Worm (Caenorhabditis elegans) whole organism, L1 larva: ENCODE results near the gene F56D6.12.

Experiments
- aha-1 ChIP-seq: fragments of 150-350 bp; optimal IDR thresholded peaks from 2 replicates; lab custom pipeline; 2014; ENCODE audit warnings: missing biosample characterization, missing genetic modification characterization
- alr-1 ChIP-seq: fragments of 200-800 bp; sonication (Bioruptor generic); optimal IDR thresholded peaks from 2 replicates; lab custom pipeline; 2018; ENCODE audit warnings: borderline replicate concordance, mild to moderate bottlenecking, missing genetic modification characterization, missing compliant biosample characterization
- blmp-1 ChIP-seq: fragments of 150-350 bp; optimal IDR thresholded peaks from 2 replicates; lab custom pipeline; 2014; ENCODE audit warnings: missing biosample characterization, missing genetic modification characterization
- ceh-63 ChIP-seq: fragments of 200-800 bp; sonication (Bioruptor generic); optimal IDR thresholded peaks from 2 replicates; lab custom pipeline; 2018; ENCODE audit warnings: mild to moderate bottlenecking, missing genetic modification characterization, missing compliant biosample characterization
- ceh-82 ChIP-seq, 3 experiments: fragments of 150-350 bp in 1 of 3; sonication (generic microtip) in 2 of 3; optimal IDR thresholded peaks; 2 replicates each; lab custom pipeline; 2014 to 2017; ENCODE audit warnings: missing biosample characterization in 3 of 3, missing genetic modification characterization in 3 of 3
- ceh-88 ChIP-seq: fragments of 200-800 bp; sonication (Bioruptor generic); IDR thresholded peaks from 2 replicates; pipeline ENCODE4 v1.3.6; 2022; ENCODE audit warnings: missing genetic modification characterization, missing compliant biosample characterization
- efl-1 ChIP-seq, 4 experiments: fragments of 150-350 bp; optimal IDR thresholded peaks in 3 of 4; peaks in 1 of 4; 1 replicate in 1 of 4; 2 replicates in 3 of 4; lab custom pipeline; 2014; ENCODE audit warnings: missing biosample characterization in 2 of 4, missing genetic modification characterization in 2 of 4, missing genetic modification reagents in 2 of 4
- egl-27 ChIP-seq, 2 experiments: fragments of 150-350 bp in 1 of 2; sonication (generic microtip); optimal IDR thresholded peaks; 3 replicates each; lab custom pipeline; 2017 to 2018; ENCODE audit warnings: missing biosample characterization in 2 of 2, missing genetic modification characterization in 2 of 2, missing genetic modification reagents in 2 of 2
- elt-3 ChIP-seq, 6 experiments: fragments of 150-350 bp in 1 of 6; sonication (generic microtip); optimal IDR thresholded peaks; 2 replicates each; lab custom pipeline; 2017 to 2018; ENCODE audit warnings: missing biosample characterization in 6 of 6, missing genetic modification characterization in 6 of 6, inconsistent platforms in 1 of 6
- fkh-4 ChIP-seq: sonication (generic microtip); optimal IDR thresholded peaks from 2 replicates; lab custom pipeline; 2016; ENCODE audit warnings: missing compliant biosample characterization, missing genetic modification characterization, borderline replicate concordance
- fkh-8 ChIP-seq: sonication (generic microtip); optimal IDR thresholded peaks from 2 replicates; lab custom pipeline; 2016; ENCODE audit warnings: mild to moderate bottlenecking, missing genetic modification characterization, missing compliant biosample characterization
- fos-1 ChIP-seq: fragments of 150-350 bp; optimal IDR thresholded peaks from 2 replicates; lab custom pipeline; 2014; ENCODE audit warnings: missing biosample characterization, missing genetic modification characterization
- hlh-17 ChIP-seq: fragments of 200-800 bp; sonication (Bioruptor generic); optimal IDR thresholded peaks from 2 replicates; lab custom pipeline; 2018; ENCODE audit warnings: missing genetic modification characterization, mild to moderate bottlenecking, missing compliant biosample characterization, moderate library complexity, borderline replicate concordance
- hpl-2 ChIP-seq: fragments of 150-350 bp; optimal IDR thresholded peaks from 2 replicates; lab custom pipeline; 2014; ENCODE audit warnings: missing biosample characterization, missing genetic modification reagents, missing genetic modification characterization
- jun-1 ChIP-seq: fragments of 150-350 bp; optimal IDR thresholded peaks from 2 replicates; lab custom pipeline; 2014; ENCODE audit warnings: missing biosample characterization, missing genetic modification reagents, missing genetic modification characterization
- lin-13 ChIP-seq: fragments of 150-350 bp; optimal IDR thresholded peaks from 2 replicates; lab custom pipeline; 2014; ENCODE audit warnings: missing biosample characterization, missing genetic modification reagents, missing genetic modification characterization
- lin-39 ChIP-seq: fragments of 150-350 bp; optimal IDR thresholded peaks from 2 replicates; lab custom pipeline; 2014; ENCODE audit warnings: missing biosample characterization, missing genetic modification reagents, missing genetic modification characterization
- lir-3 ChIP-seq: sonication (generic microtip); optimal IDR thresholded peaks from 2 replicates; lab custom pipeline; 2016; ENCODE audit warnings: mild to moderate bottlenecking, missing genetic modification characterization, moderate library complexity, missing compliant biosample characterization; ENCODE audit not compliant: poor library complexity
- nhr-12 ChIP-seq: sonication (generic microtip); optimal IDR thresholded peaks from 2 replicates; lab custom pipeline; 2017; ENCODE audit warnings: missing biosample characterization, missing genetic modification characterization
- nhr-71 ChIP-seq: sonication (generic microtip); optimal IDR thresholded peaks from 2 replicates; lab custom pipeline; 2016; ENCODE audit warnings: mild to moderate bottlenecking, missing genetic modification characterization, moderate library complexity, missing compliant biosample characterization
- nhr-84 ChIP-seq: sonication (generic microtip); optimal IDR thresholded peaks from 2 replicates; lab custom pipeline; 2017; ENCODE audit warnings: missing biosample characterization, missing genetic modification characterization
- nhr-85 ChIP-seq: sonication (generic microtip); peaks from one replicate; lab custom pipeline; 2016; ENCODE audit warnings: missing genetic modification characterization, inconsistent platforms, missing compliant biosample characterization
- pqm-1 ChIP-seq: sonication (generic microtip); optimal IDR thresholded peaks from 3 replicates; lab custom pipeline; 2017; ENCODE audit warnings: missing biosample characterization, missing genetic modification characterization
- skn-1 ChIP-seq: fragments of 150-350 bp; optimal IDR thresholded peaks from 2 replicates; lab custom pipeline; 2014; ENCODE audit warnings: missing biosample characterization, missing genetic modification characterization
- snu-23 ChIP-seq: sonication (generic microtip); optimal IDR thresholded peaks from 2 replicates; lab custom pipeline; 2016; ENCODE audit warnings: missing genetic modification characterization, missing compliant biosample characterization
- sptf-1 ChIP-seq: fragments of 150-350 bp; optimal IDR thresholded peaks from 2 replicates; lab custom pipeline; 2014; ENCODE audit warnings: missing biosample characterization, missing genetic modification characterization
- swsn-7 ChIP-seq: sonication (generic microtip); optimal IDR thresholded peaks from 2 replicates; lab custom pipeline; 2016; ENCODE audit warnings: missing genetic modification characterization, missing compliant biosample characterization
- tbx-2 ChIP-seq: sonication (generic microtip); optimal IDR thresholded peaks from 2 replicates; lab custom pipeline; 2016; ENCODE audit warnings: missing genetic modification characterization, missing compliant biosample characterization
- tlp-1 ChIP-seq: fragments of 150-350 bp; optimal IDR thresholded peaks from 2 replicates; lab custom pipeline; 2014; ENCODE audit warnings: missing biosample characterization, missing genetic modification characterization
- unc-30 ChIP-seq: sonication (generic microtip); optimal IDR thresholded peaks from 2 replicates; lab custom pipeline; 2017; ENCODE audit warnings: missing biosample characterization, missing genetic modification characterization
- unc-62 ChIP-seq: fragments of 150-350 bp; optimal IDR thresholded peaks from 2 replicates; lab custom pipeline; 2014; ENCODE audit warnings: missing biosample characterization, missing genetic modification reagents, missing genetic modification characterization
- vab-15 ChIP-seq: sonication (generic microtip); optimal IDR thresholded peaks from 2 replicates; lab custom pipeline; 2017; ENCODE audit warnings: missing genotype, mild to moderate bottlenecking, missing genetic modification characterization, missing compliant biosample characterization
- zag-1 ChIP-seq: fragments of 150-350 bp; optimal IDR thresholded peaks from 2 replicates; lab custom pipeline; 2014; ENCODE audit warnings: missing biosample characterization, missing genetic modification characterization
- zip-4 ChIP-seq: fragments of 200-800 bp; sonication (Bioruptor generic); optimal IDR thresholded peaks from 2 replicates; lab custom pipeline; 2018; ENCODE audit warnings: mild to moderate bottlenecking, missing genetic modification characterization, moderate library complexity, missing compliant biosample characterization
- ztf-4 ChIP-seq: fragments of 150-350 bp; optimal IDR thresholded peaks from 2 replicates; lab custom pipeline; 2014; ENCODE audit warnings: missing biosample characterization, missing genetic modification characterization

The F56D6.12 gene

DNA sequence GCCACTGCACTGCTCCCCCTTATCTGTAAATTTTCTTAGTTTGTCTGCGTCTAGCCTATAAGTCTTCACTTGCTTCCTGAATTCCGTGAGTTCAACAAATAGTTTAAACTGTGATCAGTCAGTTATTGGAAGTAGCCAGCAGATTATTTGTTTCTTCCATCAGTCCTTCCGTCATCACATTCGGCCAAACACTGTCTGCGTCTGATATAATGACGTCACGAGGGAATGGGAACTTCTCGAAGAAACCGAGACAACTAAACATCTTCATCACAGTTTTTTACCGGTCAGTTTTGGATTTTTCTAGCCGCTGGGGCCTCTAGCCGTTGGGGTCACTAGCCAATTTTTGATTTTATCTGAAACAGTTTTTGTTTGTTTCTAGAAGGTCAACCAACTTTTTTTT, 41.9 kb upstream of the F56D6.12 start (continued):
- TF ChIP-seq nhr-71 (tag; lab: Kevin White, UChicago): peak; percentile 18
- TF ChIP-seq lin-39 (tag; lab: Kevin White, UChicago): no peak
- TF ChIP-seq alr-1 (tag; lab: Kevin White, UChicago): no peak
- no peak for TF ChIP-seq hpl-2 (GFP tag; lab: Kevin White, UChicago)
- TF ChIP-seq snu-23 (GFP tag; lab: Kevin White, UChicago): peak; percentile 30
- no peak for TF ChIP-seq skn-1 (tag; lab: Kevin White, UChicago)
- no peak for TF ChIP-seq vab-15 (tag; lab: Kevin White, UChicago)
- TF ChIP-seq ceh-88 (GFP tag; lab: Robert Waterston, UW): no peak
- TF ChIP-seq zip-4 (GFP tag; lab: Kevin White, UChicago): no peak
- TF ChIP-seq nhr-12 (tag; lab: Kevin White, UChicago): no peak
- TF ChIP-seq lir-3 (tag; lab: Kevin White, UChicago): no peak
- no peak for TF ChIP-seq jun-1
- no peak for TF ChIP-seq fkh-4 (tag; lab: Kevin White, UChicago)

DNA sequence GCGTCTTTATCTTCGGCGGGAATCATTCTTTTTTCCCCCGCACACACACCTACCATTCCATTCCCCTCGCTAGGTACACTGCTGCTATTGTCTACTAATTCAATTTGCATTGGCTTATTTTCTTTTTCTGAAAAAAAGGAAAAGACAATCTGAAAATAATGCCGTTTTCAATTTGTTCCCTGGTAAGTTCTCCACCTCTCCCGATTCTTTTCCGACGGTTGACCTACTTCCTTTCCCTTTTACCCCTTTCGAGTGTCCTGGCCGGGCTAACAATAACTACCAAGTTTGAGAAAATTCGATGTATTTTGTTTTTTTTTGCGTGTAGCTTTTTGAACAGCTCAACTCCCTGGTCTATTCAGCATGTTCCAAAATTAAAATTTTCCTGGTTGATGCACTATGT, 40.7 kb upstream of the F56D6.12 start, which contains the start of gene F37C4.4:
Gene F37C4.4, plus strand, starts transcription at position 58 of the 400 bp plus-strand sequence.
- no peak for TF ChIP-seq skn-1 (tag; lab: Kevin White, UChicago)
- TF ChIP-seq efl-1 (optimal IDR thresholded peaks at IDR 0.05; lab: Kevin White, UChicago): no peak
- TF ChIP-seq efl-1 (GFP tag; optimal IDR thresholded peaks at IDR 0.05 in 1 of 2; lab: Kevin White, UChicago): peak in 1 of 2 experiments; percentile 83
- peak; percentile 82 for TF ChIP-seq blmp-1 (tag; lab: Kevin White, UChicago)

DNA sequence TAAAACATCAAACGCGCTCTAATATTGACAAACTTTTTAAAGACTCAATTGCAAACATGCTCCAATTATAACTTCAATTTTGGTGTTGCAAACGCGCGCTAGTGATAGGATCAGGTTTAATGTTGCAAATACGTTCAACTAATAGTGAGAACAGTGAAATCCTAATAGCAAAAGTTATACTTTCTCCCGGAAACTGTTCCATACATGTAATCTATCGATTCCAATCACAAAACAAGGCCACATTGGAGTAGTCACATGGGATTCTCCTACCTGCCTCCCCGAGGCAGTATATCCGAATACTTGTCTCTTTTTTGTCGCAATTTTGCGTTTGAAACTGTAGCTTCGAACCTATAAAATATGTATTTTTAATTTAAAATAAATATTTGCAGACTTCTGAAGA, 38.1 kb upstream of the F56D6.12 start:
- TF ChIP-seq egl-27 (tag; optimal IDR thresholded peaks at IDR 0.05; lab: Kevin White, UChicago) (no peak), blmp-1 (tag; lab: Kevin White, UChicago) (peak; percentile 93), unc-30 (tag; lab: Kevin White, UChicago) (no peak), ceh-82 (tag; optimal IDR thresholded peaks at IDR 0.05; lab: Kevin White, UChicago) (no peak), fos-1 (tag; lab: Kevin White, UChicago) (no peak), nhr-84 (tag; lab: Kevin White, UChicago) (no peak), fkh-8 (no peak), ceh-88 (GFP tag; lab: Robert Waterston, UW) (no peak), nhr-85 (peak; percentile 46)

DNA sequence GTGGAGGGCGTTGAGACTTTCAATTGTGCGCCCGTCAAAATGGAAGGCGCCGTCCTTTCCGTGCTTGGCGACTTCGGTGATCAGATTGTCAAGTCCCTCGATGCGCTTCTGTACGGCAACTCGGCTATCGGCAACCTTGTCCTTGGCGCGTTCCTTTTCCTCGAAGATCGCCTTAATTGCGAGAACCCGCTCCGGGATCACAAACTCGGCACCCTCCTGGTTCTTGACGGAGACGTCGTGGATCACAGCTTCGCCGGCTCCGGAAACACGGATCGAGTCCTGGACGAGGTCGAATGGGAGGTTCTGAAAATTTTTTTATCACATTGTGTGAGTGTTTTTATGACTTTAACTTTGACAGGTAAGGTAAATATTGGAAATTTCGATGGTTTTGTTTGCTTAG, 34.7 kb upstream of the F56D6.12 start:
- no peak for TF ChIP-seq elt-3 (tag; optimal IDR thresholded peaks at IDR 0.05; lab: Kevin White, UChicago)
- no peak for TF ChIP-seq ceh-63
- no peak for TF ChIP-seq lin-13 (GFP tag; lab: Kevin White, UChicago)
- TF ChIP-seq sptf-1 (tag; lab: Kevin White, UChicago): no peak
- TF ChIP-seq unc-62 (GFP tag; lab: Kevin White, UChicago): no peak
- no peak for TF ChIP-seq swsn-7
- no peak for TF ChIP-seq aha-1 (tag; lab: Kevin White, UChicago)
- no peak for TF ChIP-seq tlp-1 (tag; lab: Kevin White, UChicago)
- no peak for TF ChIP-seq hlh-17 (GFP tag; lab: Kevin White, UChicago)
- no peak for TF ChIP-seq pqm-1 (tag; lab: Kevin White, UChicago)
- no peak for TF ChIP-seq snu-23 (GFP tag; lab: Kevin White, UChicago)
- no peak for TF ChIP-seq ztf-4 (tag; lab: Kevin White, UChicago)
- no peak for TF ChIP-seq tbx-2 (tag; lab: Kevin White, UChicago)
- TF ChIP-seq zag-1: no peak
